Fruit fly (Drosophila melanogaster): ENCODE results near the gene CG3349.

CG3349 gene

DNA sequence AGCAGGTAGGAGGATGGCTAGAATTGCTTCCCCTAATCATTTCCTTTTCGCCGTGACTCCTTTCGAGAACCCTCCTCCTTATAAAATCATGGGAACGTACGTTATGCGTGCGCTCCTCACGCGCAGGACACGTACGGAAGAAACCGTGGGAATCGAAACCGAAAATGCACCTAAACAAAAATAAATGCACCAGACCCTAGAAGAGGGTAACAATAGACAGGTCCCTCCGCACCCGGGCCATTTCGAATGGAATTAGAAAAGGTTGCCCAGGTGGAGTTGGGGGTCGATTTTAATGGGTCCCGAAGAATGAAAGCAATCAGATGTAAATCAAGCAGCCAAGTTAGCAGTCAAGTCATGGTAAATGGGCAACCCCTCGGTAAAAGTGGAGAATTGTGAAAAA, at the start of gene CG3349:
Gene CG3349 (plus strand): TSS at position 289 of the 400 bp plus-strand sequence.
- TF ChIP-seq CG12605 (GFP tag; IDR thresholded peaks at IDR 0.05) (no peak), rn (GFP tag; IDR thresholded peaks at IDR 0.05) (no peak), CG8301 (tag; optimal IDR thresholded peaks at IDR 0.05) (no peak), CG15710 (tag; optimal IDR thresholded peaks at IDR 0.05) (no peak), CG13204 (GFP tag; optimal IDR thresholded peaks at IDR 0.05) (no peak), CG9948 (tag; optimal IDR thresholded peaks at IDR 0.05) (no peak), CG32121 (GFP tag; IDR thresholded peaks at IDR 0.05) (no peak)

dm6 chr3L:14942769-14943168, 36.7 kb upstream of the CG3349 start:
- TF ChIP-seq Pif1A (GFP tag; optimal IDR thresholded peaks at IDR 0.05): no peak

dm6 chr3L:14944231-14944630, 35.2 kb upstream of the CG3349 start, which contains the start of gene CG13465:
CG13465 (minus strand) TSS chr3L:14944331.
- TF ChIP-seq CG12605 (GFP tag; IDR thresholded peaks at IDR 0.05) (no peak), CG34367 (tag; optimal IDR thresholded peaks at IDR 0.05) (no peak), CG13204 (GFP tag; optimal IDR thresholded peaks at IDR 0.05) (no peak)

dm6 chr3L:14945961-14946466, 33.4 kb upstream of the CG3349 start, which contains the start of gene BobA:
BobA (minus strand) TSS chr3L:14946125.
- TF ChIP-seq CG10348 (GFP tag; IDR thresholded peaks at IDR 0.05) (no peak), rn (GFP tag; IDR thresholded peaks at IDR 0.05) (no peak), CG17806 (tag; optimal IDR thresholded peaks at IDR 0.05) (no peak), fd96Ca (GFP tag; IDR thresholded peaks at IDR 0.05) (no peak), Pif1A (GFP tag; optimal IDR thresholded peaks at IDR 0.05) (no peak), D1 (tag; optimal IDR thresholded peaks at IDR 0.05) (no peak), CG14655 (GFP tag; optimal IDR thresholded peaks at IDR 0.05) (no peak), EcR (GFP tag; optimal IDR thresholded peaks at IDR 0.05) (no peak), CG4496 (GFP tag; IDR thresholded peaks at IDR 0.05) (no peak), CG12605 (GFP tag; IDR thresholded peaks at IDR 0.05) (no peak), gl (tag; optimal IDR thresholded peaks at IDR 0.05) (no peak), CG15710 (tag; optimal IDR thresholded peaks at IDR 0.05) (no peak)

dm6 chr3L:14949943-14950342, 29.5 kb upstream of the CG3349 start:
- TF ChIP-seq EcR (GFP tag; optimal IDR thresholded peaks at IDR 0.05) (no peak), CG14655 (GFP tag; optimal IDR thresholded peaks at IDR 0.05) (no peak), CG9948 (tag; optimal IDR thresholded peaks at IDR 0.05) (no peak), Pif1B (GFP tag; optimal IDR thresholded peaks at IDR 0.05) (no peak), fd96Ca (GFP tag; IDR thresholded peaks at IDR 0.05) (no peak), CG8301 (tag; optimal IDR thresholded peaks at IDR 0.05) (no peak), CG17806 (tag; optimal IDR thresholded peaks at IDR 0.05) (no peak), Ets98B (GFP tag; IDR thresholded peaks at IDR 0.05) (no peak)

DNA sequence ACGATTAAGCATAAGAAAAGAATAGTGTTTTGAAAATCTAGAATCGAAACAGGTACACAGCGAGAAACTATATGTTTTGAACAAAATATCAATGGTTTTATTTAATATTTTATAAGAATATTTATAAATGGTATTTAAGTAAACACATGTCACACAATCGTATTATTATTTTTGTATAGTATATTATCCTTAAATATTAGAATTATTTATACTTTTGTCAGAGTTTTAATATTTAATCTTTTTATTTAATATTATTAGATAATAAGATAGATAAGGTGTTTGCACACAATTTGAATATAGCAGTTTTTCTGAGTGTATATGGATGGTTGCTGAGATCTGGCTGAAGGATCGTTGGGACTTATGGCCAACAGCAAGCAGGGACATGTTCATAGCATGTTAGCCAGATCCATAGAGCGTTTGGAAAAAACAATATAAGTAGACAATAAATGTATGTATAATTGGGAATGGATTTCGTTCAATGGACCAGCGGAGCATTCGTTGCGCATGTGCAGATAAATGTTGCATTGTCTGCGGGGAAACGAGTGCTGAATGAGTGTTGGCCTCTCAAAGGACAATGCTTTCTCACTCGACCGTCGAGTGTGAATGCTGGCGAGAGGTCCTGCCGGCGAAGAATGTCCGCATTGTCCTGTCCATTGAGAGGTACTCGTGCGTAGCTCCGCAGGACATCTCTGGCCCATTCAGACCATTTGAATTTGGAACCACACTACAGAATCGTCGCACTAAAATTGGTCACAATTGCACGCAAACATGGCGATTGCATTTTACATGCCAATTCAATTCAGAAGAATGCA, 26.4 kb upstream of the CG3349 start:
- TF ChIP-seq Ets98B (GFP tag; IDR thresholded peaks at IDR 0.05) (no peak), Snoo (tag; optimal IDR thresholded peaks at IDR 0.05) (no peak), CG17806 (tag; optimal IDR thresholded peaks at IDR 0.05) (no peak), EcR (GFP tag; optimal IDR thresholded peaks at IDR 0.05) (no peak), Pif1B (GFP tag; optimal IDR thresholded peaks at IDR 0.05) (no peak), Pif1A (GFP tag; optimal IDR thresholded peaks at IDR 0.05) (no peak), fd96Ca (GFP tag; IDR thresholded peaks at IDR 0.05) (no peak), CG32121 (GFP tag; IDR thresholded peaks at IDR 0.05) (no peak), CG8159 (tag; optimal IDR thresholded peaks at IDR 0.05) (no peak), CG9948 (tag; optimal IDR thresholded peaks at IDR 0.05) (no peak), CG4496 (GFP tag; IDR thresholded peaks at IDR 0.05) (no peak), CG15710 (tag; optimal IDR thresholded peaks at IDR 0.05) (no peak), gl (tag; optimal IDR thresholded peaks at IDR 0.05) (no peak), CG10348 (GFP tag; IDR thresholded peaks at IDR 0.05) (no peak), rn (GFP tag; IDR thresholded peaks at IDR 0.05) (no peak), CG13204 (GFP tag; optimal IDR thresholded peaks at IDR 0.05) (no peak), CG34367 (tag; optimal IDR thresholded peaks at IDR 0.05) (no peak), CG12605 (GFP tag; IDR thresholded peaks at IDR 0.05) (no peak), CG14655 (GFP tag; optimal IDR thresholded peaks at IDR 0.05) (no peak), CG8301 (tag; optimal IDR thresholded peaks at IDR 0.05) (no peak)

dm6 chr3L:14956288-14957032, 23.0 kb upstream of the CG3349 start:
- TF ChIP-seq Pif1B (GFP tag; optimal IDR thresholded peaks at IDR 0.05) (no peak), CG8301 (tag; optimal IDR thresholded peaks at IDR 0.05) (no peak), CG14655 (GFP tag; optimal IDR thresholded peaks at IDR 0.05) (no peak), Snoo (tag; optimal IDR thresholded peaks at IDR 0.05) (no peak), fd96Ca (GFP tag; IDR thresholded peaks at IDR 0.05) (no peak), Pif1A (GFP tag; optimal IDR thresholded peaks at IDR 0.05) (no peak), CG32121 (GFP tag; IDR thresholded peaks at IDR 0.05) (no peak), gl (tag; optimal IDR thresholded peaks at IDR 0.05) (no peak), Ets98B (GFP tag; IDR thresholded peaks at IDR 0.05) (no peak), CG17806 (tag; optimal IDR thresholded peaks at IDR 0.05) (no peak), CG13204 (GFP tag; optimal IDR thresholded peaks at IDR 0.05) (no peak), CG10348 (GFP tag; IDR thresholded peaks at IDR 0.05) (no peak), D1 (tag; optimal IDR thresholded peaks at IDR 0.05) (no peak), CG4496 (GFP tag; IDR thresholded peaks at IDR 0.05) (no peak)
